Worm (Caenorhabditis elegans) whole organism, mixed stage, embryonic: ENCODE measurements around the gene algn-2.

Source experiments
- M03D4.4 ChIP-seq: sonication (generic microtip); optimal IDR thresholded peaks from 2 replicates; lab custom pipeline; 2017; ENCODE audit warnings: mild to moderate bottlenecking, missing genetic modification characterization, missing compliant biosample characterization
- nhr-12 ChIP-seq: fragments of 150-350 bp; optimal IDR thresholded peaks from 2 replicates; lab custom pipeline; 2014; ENCODE audit warnings: missing biosample characterization, missing genetic modification characterization

- TF ChIP-seq M03D4.4 (tag; lab: Kevin White, UChicago) (no peak), nhr-12 (no peak)
Measured at ce11 chrII:5335370-5336034, 39.6 kb upstream of the algn-2 start.
